Worm (Caenorhabditis elegans) whole organism, L4 larva: Measurements from ENCODE around the gene str-83.

Source experiments
- R02D3.7 ChIP-seq: fragments of 150-350 bp; sonication (generic microtip); optimal IDR thresholded peaks from 3 replicates; lab custom pipeline; 2014; ENCODE audit warnings: missing biosample characterization, missing genetic modification characterization
- aly-2 ChIP-seq: sonication (generic microtip); optimal IDR thresholded peaks from 2 replicates; lab custom pipeline; 2018; ENCODE audit warnings: missing biosample characterization, missing genetic modification characterization
- ceh-28 ChIP-seq: fragments of 150-350 bp; optimal IDR thresholded peaks from 2 replicates; lab custom pipeline; 2014; ENCODE audit warnings: missing biosample characterization, missing genetic modification reagents, missing genetic modification characterization
- hmg-1.1 ChIP-seq: fragments of 200-800 bp; sonication (Bioruptor generic); IDR thresholded peaks from 2 replicates; pipeline ENCODE4 v1.3.6; 2022; ENCODE audit warnings: missing genetic modification reagents, missing genetic modification characterization, missing compliant biosample characterization
- unc-39 ChIP-seq: sonication (generic microtip); optimal IDR thresholded peaks from 2 replicates; lab custom pipeline; 2017; ENCODE audit warnings: missing biosample characterization, missing genetic modification characterization

ce11 chrV:3931326-3931725 lies 45.7 kb upstream of the str-83 start, which contains the start of gene srx-63:
- no peak for TF ChIP-seq unc-39 (tag; lab: Kevin White, UChicago)
- no peak for TF ChIP-seq ceh-28 (tag; lab: Kevin White, UChicago)
- no peak for TF ChIP-seq aly-2 (tag; lab: Kevin White, UChicago)
- no peak for TF ChIP-seq hmg-1.1 (GFP tag; lab: Robert Waterston, UW)
- no peak for TF ChIP-seq R02D3.7
